Worm (Caenorhabditis elegans) whole organism, L2 larva: ENCODE measurements around the gene igcm-1.

Experiments used
- C34F6.9 ChIP-seq: fragments of 150-350 bp; optimal IDR thresholded peaks from 2 replicates; lab custom pipeline; 2014; ENCODE audit warnings: missing biosample characterization, missing genetic modification characterization
- Y55F3AM.14 ChIP-seq: fragments of 200-800 bp; sonication (Bioruptor generic); optimal IDR thresholded peaks from 2 replicates; lab custom pipeline; 2018; ENCODE audit warnings: mild to moderate bottlenecking, missing genetic modification characterization, missing compliant biosample characterization
- ZK546.5 ChIP-seq: sonication (generic microtip); optimal IDR thresholded peaks from 2 replicates; lab custom pipeline; 2017; ENCODE audit warnings: missing biosample characterization, missing genetic modification characterization
- alr-1 ChIP-seq: fragments of 150-350 bp; optimal IDR thresholded peaks from 2 replicates; lab custom pipeline; 2014; ENCODE audit warnings: missing biosample characterization, missing genetic modification characterization
- aly-2 ChIP-seq: fragments of 150-350 bp; optimal IDR thresholded peaks from 2 replicates; lab custom pipeline; 2014; ENCODE audit warnings: missing biosample characterization, missing genetic modification characterization
- ama-1 ChIP-seq: fragments of 150-350 bp; optimal IDR thresholded peaks from 2 replicates; lab custom pipeline; 2018; ENCODE audit warnings: inconsistent platforms
- blmp-1 ChIP-seq: sonication (generic microtip); optimal IDR thresholded peaks from 2 replicates; lab custom pipeline; 2017; ENCODE audit warnings: missing genetic modification characterization, mild to moderate bottlenecking, missing compliant biosample characterization, antibody characterized with exemption, moderate library complexity; ENCODE audit not compliant: insufficient read depth
- ceh-16 ChIP-seq: fragments of 150-350 bp; optimal IDR thresholded peaks from 2 replicates; lab custom pipeline; 2014; ENCODE audit warnings: missing biosample characterization, missing genetic modification characterization
- crh-2 ChIP-seq: sonication (generic microtip); optimal IDR thresholded peaks from 2 replicates; lab custom pipeline; 2017; ENCODE audit warnings: missing biosample characterization, missing genetic modification characterization
- dmd-4 ChIP-seq: sonication (generic microtip); optimal IDR thresholded peaks from 2 replicates; lab custom pipeline; 2017; ENCODE audit warnings: missing biosample characterization, missing genetic modification characterization
- egl-27 ChIP-seq: sonication (generic microtip); optimal IDR thresholded peaks from 3 replicates; lab custom pipeline; 2017; ENCODE audit warnings: missing biosample characterization, missing genetic modification reagents, missing genetic modification characterization
- elt-3 ChIP-seq: sonication (generic microtip); optimal IDR thresholded peaks from 2 replicates; lab custom pipeline; 2017; ENCODE audit warnings: missing biosample characterization, missing genetic modification characterization
- gmeb-1 ChIP-seq: fragments of 150-350 bp; optimal IDR thresholded peaks from 2 replicates; lab custom pipeline; 2014; ENCODE audit warnings: missing biosample characterization, missing genetic modification characterization
- lin-11 ChIP-seq: fragments of 150-350 bp; sonication (generic microtip); optimal IDR thresholded peaks from 2 replicates; lab custom pipeline; 2014; ENCODE audit warnings: missing biosample characterization, missing genetic modification characterization, inconsistent platforms, mixed read lengths
- lin-39 ChIP-seq: fragments of 150-350 bp; optimal IDR thresholded peaks from 2 replicates; lab custom pipeline; 2014; ENCODE audit warnings: missing biosample characterization, missing genetic modification reagents, missing genetic modification characterization
- lsy-2 ChIP-seq, 2 experiments: fragments of 150-350 bp in 1 of 2; sonication (generic microtip) in 1 of 2; optimal IDR thresholded peaks; 2 replicates each; lab custom pipeline; 2014 to 2017; ENCODE audit warnings: missing biosample characterization in 2 of 2, missing genetic modification characterization in 2 of 2
- mab-5 ChIP-seq: fragments of 150-350 bp; optimal IDR thresholded peaks from 2 replicates; lab custom pipeline; 2014; ENCODE audit warnings: missing biosample characterization, missing genetic modification characterization
- mbf-1 ChIP-seq: sonication (generic microtip); optimal IDR thresholded peaks from 2 replicates; lab custom pipeline; 2017; ENCODE audit warnings: missing biosample characterization, missing genetic modification characterization
- mdl-1 ChIP-seq, 2 experiments: fragments of 150-350 bp in 1 of 2; sonication (generic microtip) in 1 of 2; optimal IDR thresholded peaks; 2 replicates each; lab custom pipeline; 2017; ENCODE audit warnings: missing biosample characterization in 2 of 2, missing genetic modification characterization in 2 of 2
- nhr-11 ChIP-seq: fragments of 150-350 bp; optimal IDR thresholded peaks from 2 replicates; lab custom pipeline; 2014; ENCODE audit warnings: missing biosample characterization, missing genetic modification characterization
- nhr-12 ChIP-seq: fragments of 150-350 bp; optimal IDR thresholded peaks from 2 replicates; lab custom pipeline; 2014; ENCODE audit warnings: missing biosample characterization, missing genetic modification characterization
- nhr-21 ChIP-seq: fragments of 150-350 bp; optimal IDR thresholded peaks from 2 replicates; lab custom pipeline; 2014; ENCODE audit warnings: missing biosample characterization, missing genetic modification characterization
- nhr-25 ChIP-seq: fragments of 150-350 bp; sonication (generic microtip); optimal IDR thresholded peaks from 3 replicates; lab custom pipeline; 2014; ENCODE audit warnings: missing biosample characterization, missing genetic modification characterization
- nhr-77 ChIP-seq: fragments of 150-350 bp; optimal IDR thresholded peaks from 2 replicates; lab custom pipeline; 2014; ENCODE audit warnings: missing biosample characterization, missing genetic modification characterization
- peb-1 ChIP-seq: fragments of 150-350 bp; optimal IDR thresholded peaks from 2 replicates; lab custom pipeline; 2014; ENCODE audit warnings: missing biosample characterization, missing genetic modification characterization
- skn-1 ChIP-seq: sonication (generic microtip); optimal IDR thresholded peaks from 2 replicates; lab custom pipeline; 2017; ENCODE audit warnings: missing biosample characterization, missing genetic modification characterization
- sma-3 ChIP-seq: sonication (generic microtip); optimal IDR thresholded peaks from 2 replicates; lab custom pipeline; 2016; ENCODE audit warnings: missing genetic modification reagents, missing genetic modification characterization, missing compliant biosample characterization
- sma-9 ChIP-seq, 2 experiments: fragments of 150-350 bp in 1 of 2; sonication (generic microtip) in 1 of 2; optimal IDR thresholded peaks; 2 replicates each; lab custom pipeline; 2014 to 2016; ENCODE audit warnings: missing genetic modification characterization in 2 of 2, mild to moderate bottlenecking in 1 of 2, missing biosample characterization in 1 of 2, missing compliant biosample characterization in 1 of 2, missing genetic modification reagents in 1 of 2, moderate library complexity in 1 of 2
- snpc-4 ChIP-seq: fragments of 150-350 bp; optimal IDR thresholded peaks from 2 replicates; lab custom pipeline; 2014; ENCODE audit warnings: missing biosample characterization, missing genetic modification characterization
- unc-55 ChIP-seq: fragments of 150-350 bp; sonication (generic microtip); optimal IDR thresholded peaks from 3 replicates; lab custom pipeline; 2014; ENCODE audit warnings: missing biosample characterization, missing genetic modification reagents, missing genetic modification characterization
- zag-1 ChIP-seq: fragments of 150-350 bp; optimal IDR thresholded peaks from 2 replicates; lab custom pipeline; 2014; ENCODE audit warnings: missing biosample characterization, missing genetic modification characterization
- ztf-4 ChIP-seq: fragments of 150-350 bp; optimal IDR thresholded peaks from 2 replicates; lab custom pipeline; 2014; ENCODE audit warnings: missing biosample characterization, missing genetic modification characterization

Gene igcm-1

ce11 chrX:863478-863877 lies 12.2 kb upstream of the igcm-1 start, which contains the start of gene cdo-1:
TSS of gene cdo-1 (minus strand) at chrX:863578.
- TF ChIP-seq mab-5, result no peak

ce11 chrX:861378-861777 lies 10.1 kb upstream of the igcm-1 start:
- TF ChIP-seq ZK546.5, result no peak
- TF ChIP-seq sma-9 (GFP tag; optimal IDR thresholded peaks at IDR 0.05; lab: Kevin White, UChicago), result peak; percentile 47
- TF ChIP-seq sma-9 (tag; optimal IDR thresholded peaks at IDR 0.05; lab: Kevin White, UChicago), result no peak
- TF ChIP-seq alr-1 (tag; lab: Kevin White, UChicago), result no peak
- peak; percentile 25 for TF ChIP-seq aly-2 (tag; lab: Kevin White, UChicago)
- peak; percentile 4 for TF ChIP-seq nhr-25 (tag; lab: Kevin White, UChicago)
- TF ChIP-seq ama-1 (lab: Kevin White, UChicago), result no peak
- no peak for TF ChIP-seq mbf-1 (tag; lab: Kevin White, UChicago)
- no peak for TF ChIP-seq ztf-4 (tag; lab: Kevin White, UChicago)
- TF ChIP-seq Y55F3AM.14 (GFP tag; lab: Kevin White, UChicago), result no peak
- TF ChIP-seq nhr-77 (tag; lab: Kevin White, UChicago), result no peak

- TF ChIP-seq unc-55 (GFP tag; lab: Kevin White, UChicago) (peak; percentile 77), sma-3 (GFP tag; lab: Kevin White, UChicago) (no peak), lsy-2 (tag; optimal IDR thresholded peaks at IDR 0.05; lab: Kevin White, UChicago) (peak in 1 of 2 experiments; percentile 32), blmp-1 (tag; lab: Kevin White, UChicago) (no peak), mdl-1 (tag; optimal IDR thresholded peaks at IDR 0.05; lab: Kevin White, UChicago) (no peak), nhr-21 (no peak), zag-1 (peak; percentile 25), nhr-12 (no peak), nhr-77 (tag; lab: Kevin White, UChicago) (no peak), elt-3 (no peak), peb-1 (tag; lab: Kevin White, UChicago) (no peak), ama-1 (lab: Kevin White, UChicago) (no peak), egl-27 (tag; lab: Kevin White, UChicago) (no peak), nhr-25 (tag; lab: Kevin White, UChicago) (no peak), alr-1 (tag; lab: Kevin White, UChicago) (no peak), lin-39 (no peak), snpc-4 (tag; lab: Kevin White, UChicago) (no peak), lin-11 (tag; lab: Kevin White, UChicago) (no peak), C34F6.9 (peak; percentile 59)
Observed at ce11 chrX:859401-859800, 8.1 kb upstream of the igcm-1 start, which contains the start of gene F56F10.2. TSS of gene F56F10.2 (plus strand) at chrX:859615.

- no peak for TF ChIP-seq ZK546.5
- TF ChIP-seq ama-1 (lab: Kevin White, UChicago), result no peak
- TF ChIP-seq, all 48 proteins: peak for 0
Observed at ce11 chrX:857658-858057, 6.3 kb upstream of the igcm-1 start.

ce11 chrX:853604-854003 lies 2.3 kb upstream of the igcm-1 start:
- no peak for TF ChIP-seq nhr-12
- no peak for TF ChIP-seq ceh-16 (tag; lab: Kevin White, UChicago)
- TF ChIP-seq skn-1 (tag; lab: Kevin White, UChicago), result no peak
- TF ChIP-seq nhr-21, result no peak
- no peak for TF ChIP-seq sma-9 (GFP tag; optimal IDR thresholded peaks at IDR 0.05; lab: Kevin White, UChicago)
- TF ChIP-seq sma-9 (tag; optimal IDR thresholded peaks at IDR 0.05; lab: Kevin White, UChicago), result no peak
- TF ChIP-seq crh-2 (tag; lab: Kevin White, UChicago), result no peak
- no peak for TF ChIP-seq nhr-11 (tag; lab: Kevin White, UChicago)
- TF ChIP-seq blmp-1 (tag; lab: Kevin White, UChicago), result no peak
- no peak for TF ChIP-seq peb-1 (tag; lab: Kevin White, UChicago)
- no peak for TF ChIP-seq mab-5
- no peak for TF ChIP-seq C34F6.9
- TF ChIP-seq elt-3, result no peak
- TF ChIP-seq egl-27 (tag; lab: Kevin White, UChicago), result no peak
- no peak for TF ChIP-seq gmeb-1 (tag; lab: Kevin White, UChicago)

ce11 chrX:852739-853268 lies 1.5 kb upstream of the igcm-1 start:
- no peak for TF ChIP-seq dmd-4 (tag; lab: Kevin White, UChicago)
- peak; percentile 36 for TF ChIP-seq nhr-25 (tag; lab: Kevin White, UChicago)
